Fruit fly (Drosophila melanogaster) whole organism, wandering third instar larva: Measurements from ENCODE around the gene CG7059.

Experiments used
- CG9705 ChIP-seq: fragments of 200-800 bp; sonication (Bioruptor generic); optimal IDR thresholded peaks from 2 replicates; lab custom pipeline; 2018; ENCODE audit warnings: missing biosample characterization, mild to moderate bottlenecking, missing genetic modification characterization
- CrebA ChIP-seq: fragments of 200-800 bp; sonication (Bioruptor generic); optimal IDR thresholded peaks from 2 replicates; lab custom pipeline; 2016; ENCODE audit warnings: missing biosample characterization, mild to moderate bottlenecking, missing genetic modification characterization, borderline replicate concordance
- Dfd ChIP-seq: fragments of >200 bp; optimal IDR thresholded peaks from 2 replicates; lab custom pipeline; 2017; ENCODE audit warnings: missing biosample characterization, missing genetic modification characterization
- Dif ChIP-seq: fragments of 200-275, 200-300 bp; sonication (Bioruptor generic); optimal IDR thresholded peaks from 2 replicates; lab custom pipeline; 2018; ENCODE audit warnings: missing biosample characterization, missing genetic modification characterization; ENCODE audit not compliant: partially characterized antibody
- GATAd ChIP-seq: sonication (Bioruptor generic); optimal IDR thresholded peaks from 2 replicates; lab custom pipeline; 2016; ENCODE audit warnings: missing biosample characterization, missing genetic modification characterization
- Hnf4 ChIP-seq: fragments of 200-800 bp; sonication (Bioruptor generic); optimal IDR thresholded peaks from 2 replicates; lab custom pipeline; 2016; ENCODE audit warnings: missing biosample characterization, mild to moderate bottlenecking, missing genetic modification characterization
- Hr78 ChIP-seq: fragments of >200 bp; optimal IDR thresholded peaks from 2 replicates; lab custom pipeline; 2017; ENCODE audit warnings: missing biosample characterization, missing genetic modification characterization
- Mio ChIP-seq: sonication (Bioruptor generic); optimal IDR thresholded peaks from 2 replicates; lab custom pipeline; 2016; ENCODE audit warnings: missing biosample characterization, missing genetic modification characterization
- Myc ChIP-seq: fragments of >200 bp; optimal IDR thresholded peaks from 2 replicates; lab custom pipeline; 2017
- N ChIP-seq: fragments of >200 bp; optimal IDR thresholded peaks from 2 replicates; lab custom pipeline; 2018; ENCODE audit warnings: missing biosample characterization, missing external identifiers, missing genetic modification characterization
- OdsH ChIP-seq: fragments of 200-800 bp; sonication (Bioruptor generic); optimal IDR thresholded peaks from 2 replicates; lab custom pipeline; 2016; ENCODE audit warnings: missing biosample characterization, mild to moderate bottlenecking, missing genetic modification characterization
- Sp1 ChIP-seq: fragments of 200-800 bp; sonication (Bioruptor generic); optimal IDR thresholded peaks from 3 replicates; lab custom pipeline; 2019; ENCODE audit warnings: missing biosample characterization, mild to moderate bottlenecking, missing genetic modification characterization, moderate library complexity
- Vsx2 ChIP-seq: fragments of 200-300, 225-300 bp; sonication (Bioruptor generic); optimal IDR thresholded peaks from 2 replicates; lab custom pipeline; 2018; ENCODE audit warnings: missing biosample characterization, missing genetic modification characterization; ENCODE audit not compliant: partially characterized antibody
- brk ChIP-seq: fragments of 200-800 bp; sonication (Bioruptor generic); optimal IDR thresholded peaks from 2 replicates; lab custom pipeline; 2016; ENCODE audit warnings: missing biosample characterization, mild to moderate bottlenecking, missing genetic modification characterization
- dl ChIP-seq, 2 experiments: fragments of 175-275, 200-275 bp in 1 of 2; fragments of 200-275 bp in 1 of 2; sonication (Bioruptor generic); optimal IDR thresholded peaks; lab custom pipeline; 2018; ENCODE audit warnings: mild to moderate bottlenecking in 2 of 2, missing biosample characterization in 2 of 2, missing genetic modification characterization in 2 of 2, moderate library complexity in 2 of 2; ENCODE audit not compliant: partially characterized antibody in 2 of 2, insufficient read depth in 1 of 2
- dmrt93B ChIP-seq: fragments of 200-800 bp; sonication (Bioruptor generic); optimal IDR thresholded peaks from 2 replicates; lab custom pipeline; 2018; ENCODE audit warnings: missing biosample characterization, mild to moderate bottlenecking, missing genetic modification characterization
- dsf ChIP-seq: sonication (Bioruptor generic); optimal IDR thresholded peaks from 2 replicates; lab custom pipeline; 2016; ENCODE audit warnings: missing biosample characterization, missing genetic modification characterization, borderline replicate concordance
- ey ChIP-seq: fragments of 200-800 bp; sonication (Bioruptor generic); optimal IDR thresholded peaks from 2 replicates; lab custom pipeline; 2016; ENCODE audit warnings: missing biosample characterization, missing genetic modification characterization
- foxo ChIP-seq, 2 experiments: fragments of 200-800 bp; sonication (Bioruptor generic); optimal IDR thresholded peaks; 2 replicates in 1 of 2; 3 replicates in 1 of 2; lab custom pipeline; 2016 to 2017; ENCODE audit warnings: missing biosample characterization in 2 of 2, missing genetic modification characterization in 2 of 2
- fru ChIP-seq: fragments of 200-800 bp; sonication (Bioruptor generic); optimal IDR thresholded peaks from 3 replicates; lab custom pipeline; 2016; ENCODE audit warnings: missing biosample characterization, mild to moderate bottlenecking, missing genetic modification characterization
- h ChIP-seq: fragments of 200-800 bp; sonication (Bioruptor generic); optimal IDR thresholded peaks from 3 replicates; lab custom pipeline; 2016; ENCODE audit warnings: missing biosample characterization, mild to moderate bottlenecking, missing genetic modification characterization
- jim ChIP-seq: fragments of 175-275, 200-325 bp; sonication (Bioruptor generic); optimal IDR thresholded peaks from 2 replicates; lab custom pipeline; 2016; ENCODE audit warnings: missing biosample characterization, mild to moderate bottlenecking, missing genetic modification characterization
- lola ChIP-seq: fragments of >200 bp; optimal IDR thresholded peaks from 2 replicates; lab custom pipeline; 2017; ENCODE audit warnings: missing biosample characterization, missing genetic modification characterization
- pan ChIP-seq: fragments of >200 bp; optimal IDR thresholded peaks from 2 replicates; lab custom pipeline; 2017
- psq ChIP-seq: fragments of 200-800 bp; sonication (Bioruptor generic); optimal IDR thresholded peaks from 3 replicates; lab custom pipeline; 2017; ENCODE audit warnings: missing biosample characterization, mild to moderate bottlenecking, missing genetic modification characterization, moderate library complexity
- rgr ChIP-seq: fragments of 200-800 bp; sonication (Bioruptor generic); optimal IDR thresholded peaks from 3 replicates; lab custom pipeline; 2016; ENCODE audit warnings: missing biosample characterization, mild to moderate bottlenecking, missing genetic modification characterization
- sage ChIP-seq: fragments of 200-800 bp; sonication (Bioruptor generic); optimal IDR thresholded peaks from 2 replicates; lab custom pipeline; 2016; ENCODE audit warnings: missing biosample characterization, mild to moderate bottlenecking, missing genetic modification characterization
- sv ChIP-seq: fragments of 200-800 bp; sonication (Bioruptor generic); optimal IDR thresholded peaks from 3 replicates; lab custom pipeline; 2016; ENCODE audit warnings: missing biosample characterization, missing genetic modification characterization
- woc ChIP-seq: sonication (Bioruptor generic); optimal IDR thresholded peaks from 2 replicates; lab custom pipeline; 2016; ENCODE audit warnings: missing biosample characterization, mild to moderate bottlenecking, missing genetic modification characterization

Gene CG7059

DNA sequence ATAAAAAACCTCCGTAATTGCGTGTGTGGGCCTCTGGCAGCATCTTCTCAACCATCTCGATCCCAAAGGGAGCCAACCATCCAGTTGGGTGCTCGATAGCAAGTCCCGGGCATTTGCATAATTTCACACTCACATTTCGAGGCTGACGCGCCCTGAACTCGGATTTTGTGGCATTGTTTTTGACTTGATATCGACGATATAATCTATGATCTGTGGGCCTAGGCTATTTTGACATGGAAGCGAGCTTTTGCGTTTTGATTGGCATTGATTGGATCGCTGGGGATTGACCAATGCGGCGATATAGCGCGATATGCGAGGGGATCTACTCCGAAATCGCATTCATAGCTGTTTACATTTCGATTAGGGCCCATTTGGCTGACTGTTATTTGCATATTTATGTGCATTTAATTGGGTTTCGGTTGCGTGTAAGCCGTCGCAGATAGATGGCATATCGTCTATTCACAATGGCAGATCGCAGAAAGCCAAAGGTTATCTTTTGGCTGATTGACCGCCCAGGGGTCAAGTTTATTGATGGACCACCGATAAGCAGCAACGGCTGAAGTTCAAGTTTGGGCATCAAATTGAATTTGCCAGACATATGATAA, 42.7 kb downstream of the CG7059 start:
- TF ChIP-seq lola (GFP tag; lab: Kevin White, UChicago) (no peak), ey (no peak), Dfd (GFP tag; lab: Kevin White, UChicago) (no peak), Sp1 (no peak), jim (GFP tag; lab: Kevin White, UChicago) (no peak), woc (GFP tag; lab: Kevin White, UChicago) (no peak), sv (GFP tag; lab: Kevin White, UChicago) (no peak), Hnf4 (GFP tag; lab: Kevin White, UChicago) (no peak), GATAd (GFP tag; lab: Kevin White, UChicago) (no peak)

dm6 chr3R:22436050-22436449, 46.5 kb downstream of the CG7059 start, which contains the start of gene CG13847:
CG13847 (minus strand) TSS chr3R:22436150.
- TF ChIP-seq jim (GFP tag; lab: Kevin White, UChicago) (no peak), GATAd (GFP tag; lab: Kevin White, UChicago) (no peak), lola (GFP tag; lab: Kevin White, UChicago) (no peak), Sp1 (no peak), Myc (lab: Kevin White, UChicago) (no peak), sv (GFP tag; lab: Kevin White, UChicago) (no peak), brk (GFP tag; lab: Kevin White, UChicago) (no peak), Vsx2 (GFP tag; lab: Kevin White, UChicago) (no peak), Dif (GFP tag; lab: Kevin White, UChicago) (no peak), rgr (GFP tag; lab: Kevin White, UChicago) (no peak), Mio (no peak), CG9705 (GFP tag; lab: Kevin White, UChicago) (no peak)

- TF ChIP-seq psq (GFP tag; lab: Kevin White, UChicago) (no peak), dsf (GFP tag; lab: Kevin White, UChicago) (no peak), Dfd (GFP tag; lab: Kevin White, UChicago) (no peak), Dif (GFP tag; lab: Kevin White, UChicago) (no peak), N (GFP tag; lab: Kevin White, UChicago) (no peak), foxo (GFP tag; optimal IDR thresholded peaks at IDR 0.05; lab: Kevin White, UChicago) (no peak), CG9705 (GFP tag; lab: Kevin White, UChicago) (no peak), sage (GFP tag; lab: Kevin White, UChicago) (no peak), pan (lab: Kevin White, UChicago) (no peak), OdsH (no peak), rgr (GFP tag; lab: Kevin White, UChicago) (no peak), CrebA (GFP tag; lab: Kevin White, UChicago) (no peak), Hr78 (GFP tag; lab: Kevin White, UChicago) (no peak), fru (GFP tag; lab: Kevin White, UChicago) (no peak), dmrt93B (GFP tag; lab: Kevin White, UChicago) (no peak), dl (GFP tag; optimal IDR thresholded peaks at IDR 0.05; lab: Kevin White, UChicago; ENCODE audit: insufficient read depth in 1 of 2, partially characterized antibody in 2 of 2) (no peak), Vsx2 (GFP tag; lab: Kevin White, UChicago) (no peak), h (GFP tag; lab: Kevin White, UChicago) (no peak), Hnf4 (GFP tag; lab: Kevin White, UChicago) (no peak)
These were observed 48.7 kb downstream of the CG7059 start for dm6 chr3R:22438301-22438700.
